Worm (Caenorhabditis elegans) whole organism, L3 larva: ENCODE data around the gene grl-12.

Experiments used
- R02D3.7 ChIP-seq: fragments of 150-350 bp; optimal IDR thresholded peaks from 2 replicates; lab custom pipeline; 2014; ENCODE audit warnings: missing biosample characterization, missing genetic modification characterization
- aly-2 ChIP-seq: fragments of 150-350 bp; optimal IDR thresholded peaks from 2 replicates; lab custom pipeline; 2014; ENCODE audit warnings: missing biosample characterization, missing genetic modification characterization
- ceh-16 ChIP-seq: sonication (generic microtip); optimal IDR thresholded peaks from 2 replicates; lab custom pipeline; 2017; ENCODE audit warnings: missing biosample characterization, missing genetic modification characterization
- ceh-28 ChIP-seq: fragments of 150-350 bp; optimal IDR thresholded peaks from 2 replicates; lab custom pipeline; 2014; ENCODE audit warnings: missing biosample characterization, missing genetic modification reagents, missing genetic modification characterization
- ceh-82 ChIP-seq: fragments of 150-350 bp; optimal IDR thresholded peaks from 2 replicates; lab custom pipeline; 2014; ENCODE audit warnings: missing biosample characterization, missing genetic modification characterization
- egl-27 ChIP-seq: sonication (generic microtip); optimal IDR thresholded peaks from 4 replicates; lab custom pipeline; 2017; ENCODE audit warnings: missing biosample characterization, missing genetic modification reagents, missing genetic modification characterization
- egl-5 ChIP-seq: fragments of 150-350 bp; optimal IDR thresholded peaks from 2 replicates; lab custom pipeline; 2017; ENCODE audit warnings: missing biosample characterization, missing genetic modification reagents, missing genetic modification characterization, inconsistent platforms
- elt-1 ChIP-seq: fragments of 150-350 bp; optimal IDR thresholded peaks from 2 replicates; lab custom pipeline; 2014; ENCODE audit warnings: missing biosample characterization, missing genetic modification characterization
- elt-2 ChIP-seq: sonication (generic microtip); optimal IDR thresholded peaks from 2 replicates; lab custom pipeline; 2016; ENCODE audit warnings: missing genetic modification reagents, mild to moderate bottlenecking, missing genetic modification characterization, missing compliant biosample characterization
- elt-3 ChIP-seq, 3 experiments: fragments of 150-350 bp in 1 of 3; sonication (generic microtip) in 2 of 3; optimal IDR thresholded peaks; 2 replicates in 2 of 3; 4 replicates in 1 of 3; lab custom pipeline; 2014 to 2017; ENCODE audit warnings: missing biosample characterization in 3 of 3, missing genetic modification characterization in 3 of 3
- eor-1 ChIP-seq, 2 experiments: fragments of 150-350 bp; optimal IDR thresholded peaks; 2 replicates each; lab custom pipeline; 2014 to 2018; ENCODE audit warnings: missing biosample characterization in 2 of 2, missing genetic modification characterization in 2 of 2
- fkh-2 ChIP-seq: fragments of 150-350 bp; optimal IDR thresholded peaks from 2 replicates; lab custom pipeline; 2014; ENCODE audit warnings: missing biosample characterization, missing genetic modification reagents, missing genetic modification characterization
- fos-1 ChIP-seq: fragments of 150-350 bp; optimal IDR thresholded peaks from 2 replicates; lab custom pipeline; 2014; ENCODE audit warnings: missing biosample characterization, missing genetic modification characterization
- jun-1 ChIP-seq: fragments of 150-350 bp; optimal IDR thresholded peaks from 2 replicates; lab custom pipeline; 2014; ENCODE audit warnings: missing biosample characterization, missing genetic modification reagents, missing genetic modification characterization
- lin-15B ChIP-seq: fragments of 150-350 bp; optimal IDR thresholded peaks from 2 replicates; lab custom pipeline; 2014; ENCODE audit warnings: missing biosample characterization, missing genetic modification characterization
- lsy-12 ChIP-seq: sonication (generic microtip); optimal IDR thresholded peaks from 2 replicates; lab custom pipeline; 2016; ENCODE audit warnings: mild to moderate bottlenecking, missing genetic modification characterization, missing compliant biosample characterization
- mml-1 ChIP-seq: fragments of 150-350 bp; sonication (generic microtip); optimal IDR thresholded peaks from 3 replicates; lab custom pipeline; 2014; ENCODE audit warnings: missing biosample characterization, missing genetic modification characterization
- nfya-1 ChIP-seq: sonication (generic microtip); optimal IDR thresholded peaks from 2 replicates; lab custom pipeline; 2017; ENCODE audit warnings: missing genetic modification characterization, mild to moderate bottlenecking, missing compliant biosample characterization, antibody characterized with exemption, moderate library complexity; ENCODE audit not compliant: insufficient read depth
- nhr-12 ChIP-seq: fragments of 150-350 bp; optimal IDR thresholded peaks from 2 replicates; lab custom pipeline; 2014; ENCODE audit warnings: missing biosample characterization, missing genetic modification characterization
- nhr-25 ChIP-seq: sonication (generic microtip); optimal IDR thresholded peaks from 2 replicates; lab custom pipeline; 2017; ENCODE audit warnings: missing biosample characterization, missing genetic modification characterization
- nhr-43 ChIP-seq: sonication (generic microtip); optimal IDR thresholded peaks from 2 replicates; lab custom pipeline; 2016; ENCODE audit warnings: mild to moderate bottlenecking, missing genetic modification characterization, missing compliant biosample characterization; ENCODE audit not compliant: poor library complexity, severe bottlenecking
- nhr-76 ChIP-seq: fragments of 150-350 bp; sonication (generic microtip); optimal IDR thresholded peaks from 5 replicates; lab custom pipeline; 2014; ENCODE audit warnings: missing biosample characterization, missing genetic modification characterization
- pha-4 ChIP-seq: fragments of 150-350 bp; optimal IDR thresholded peaks from 2 replicates; lab custom pipeline; 2014; ENCODE audit warnings: missing biosample characterization, missing genetic modification reagents, missing genetic modification characterization
- pqm-1 ChIP-seq: fragments of 150-350 bp; optimal IDR thresholded peaks from 2 replicates; lab custom pipeline; 2017; ENCODE audit warnings: missing biosample characterization, missing genetic modification characterization, inconsistent platforms
- sea-2 ChIP-seq: fragments of 150-350 bp; sonication (generic microtip); optimal IDR thresholded peaks from 4 replicates; lab custom pipeline; 2014; ENCODE audit warnings: missing biosample characterization, missing genetic modification reagents, missing genetic modification characterization
- skn-1 ChIP-seq: fragments of 150-350 bp; optimal IDR thresholded peaks from 2 replicates; lab custom pipeline; 2014; ENCODE audit warnings: missing biosample characterization, missing genetic modification characterization
- unc-39 ChIP-seq: sonication (generic microtip); optimal IDR thresholded peaks from 4 replicates; lab custom pipeline; 2017; ENCODE audit warnings: missing biosample characterization, missing genetic modification characterization
- unc-62 ChIP-seq: fragments of 150-350 bp; sonication (generic microtip); optimal IDR thresholded peaks from 4 replicates; lab custom pipeline; 2014; ENCODE audit warnings: missing biosample characterization, missing genetic modification reagents, missing genetic modification characterization
- ztf-11 ChIP-seq: fragments of 150-350 bp; optimal IDR thresholded peaks from 2 replicates; lab custom pipeline; 2014; ENCODE audit warnings: missing biosample characterization, missing genetic modification characterization
- ztf-4 ChIP-seq: fragments of 150-350 bp; optimal IDR thresholded peaks from 2 replicates; lab custom pipeline; 2014; ENCODE audit warnings: missing biosample characterization, missing genetic modification characterization

Gene grl-12

ce11 chrV:8651007-8651711 lies 14.4 kb upstream of the grl-12 start:
- peak; percentile 87 for TF ChIP-seq jun-1 (tag; lab: Kevin White, UChicago)
- TF ChIP-seq pha-4 (tag; lab: Kevin White, UChicago), result peak; percentile 75
- no peak for TF ChIP-seq egl-5
- TF ChIP-seq elt-2 (tag; lab: Kevin White, UChicago), result peak; percentile 100
- peak; percentile 86 for TF ChIP-seq skn-1 (tag; lab: Kevin White, UChicago)
- peak; percentile 33 for TF ChIP-seq lsy-12 (tag; lab: Kevin White, UChicago)
- peak; percentile 100 for TF ChIP-seq pqm-1 (tag; lab: Kevin White, UChicago)
- TF ChIP-seq lin-15B (tag; lab: Kevin White, UChicago), result no peak

ce11 chrV:8650365-8650764 lies 13.6 kb upstream of the grl-12 start:
- TF ChIP-seq ceh-28 (tag; lab: Kevin White, UChicago) (no peak), elt-1 (no peak), ztf-4 (tag; lab: Kevin White, UChicago) (no peak), ceh-16 (tag; lab: Kevin White, UChicago) (no peak), nhr-76 (no peak), R02D3.7 (tag; lab: Kevin White, UChicago) (no peak), ceh-82 (tag; lab: Kevin White, UChicago) (no peak)
- TF ChIP-seq, all 47 proteins: peak for 0

- TF ChIP-seq ceh-82 (tag; lab: Kevin White, UChicago) (no peak), pha-4 (tag; lab: Kevin White, UChicago) (peak; percentile 42), elt-2 (tag; lab: Kevin White, UChicago) (peak; percentile 98), pqm-1 (tag; lab: Kevin White, UChicago) (peak; percentile 99), jun-1 (tag; lab: Kevin White, UChicago) (peak; percentile 11), egl-5 (no peak)
These were observed 11.4 kb upstream of the grl-12 start for ce11 chrV:8648251-8648650.

DNA sequence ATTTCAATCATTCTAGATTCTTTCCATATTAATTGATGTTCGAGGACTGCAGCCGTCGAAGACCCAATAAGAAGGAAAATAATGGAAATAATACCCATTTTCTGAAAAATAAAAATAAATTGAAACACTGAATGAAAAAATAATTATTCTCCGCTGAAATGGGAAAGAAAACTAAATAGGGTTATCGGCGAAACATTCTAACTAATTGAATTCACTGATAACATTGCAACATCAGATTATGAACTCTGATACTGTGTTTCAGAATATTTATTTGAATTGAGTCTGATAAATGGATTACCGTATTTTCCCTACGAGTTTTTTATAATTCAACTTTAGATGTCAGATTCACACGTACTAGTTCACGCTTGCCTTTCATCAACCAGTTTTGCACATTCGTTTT lies 6.3 kb upstream of the grl-12 start, which contains the start of gene asp-13:
TSS of gene asp-13 (minus strand) at position 101 of the 400 bp plus-strand sequence.
- TF ChIP-seq elt-2 (tag; lab: Kevin White, UChicago) (peak; percentile 17), elt-1 (no peak)

DNA sequence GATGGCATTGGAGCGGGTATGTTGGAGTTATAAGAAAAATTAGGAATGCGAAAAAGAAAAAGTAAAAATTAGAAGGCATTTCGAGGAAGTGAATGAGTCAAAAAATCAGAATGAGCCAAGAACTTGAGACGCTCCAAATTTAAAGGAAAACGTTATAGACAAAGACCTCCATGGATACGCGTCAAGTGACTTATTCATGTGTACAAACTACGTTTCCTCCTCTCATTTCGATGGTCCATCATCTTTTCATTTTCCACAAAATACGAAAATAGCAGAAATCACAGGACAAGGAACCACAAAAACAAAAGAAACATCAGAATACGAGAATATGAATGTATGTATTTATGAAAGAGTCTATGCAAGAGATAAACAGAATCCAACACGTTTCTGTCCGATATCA lies 4.5 kb upstream of the grl-12 start, which contains the start of gene F28A12.3:
TSS of gene F28A12.3 (minus strand) at position 101 of the 400 bp plus-strand sequence.
- no peak for TF ChIP-seq ceh-16 (tag; lab: Kevin White, UChicago)
- TF ChIP-seq elt-1, result no peak
- TF ChIP-seq fos-1, result no peak
- no peak for TF ChIP-seq elt-3 (tag; optimal IDR thresholded peaks at IDR 0.05; lab: Kevin White, UChicago)
- TF ChIP-seq unc-39 (tag; lab: Kevin White, UChicago), result no peak
- TF ChIP-seq, all 47 proteins: peak for 0

ce11 chrV:8637666-8638271 lies 962 bp upstream of the grl-12 start, which contains the start of the genes F28A12.10 and acd-4:
F28A12.10 (minus strand) TSS chrV:8637766.
acd-4 (plus strand) TSS chrV:8638221.
- TF ChIP-seq nhr-43 (tag; lab: Kevin White, UChicago) (no peak), nhr-12 (tag; lab: Kevin White, UChicago) (no peak), fkh-2 (tag; lab: Kevin White, UChicago) (no peak), nhr-76 (no peak), elt-2 (tag; lab: Kevin White, UChicago) (no peak), skn-1 (tag; lab: Kevin White, UChicago) (no peak)

- TF ChIP-seq aly-2 (no peak), lin-15B (tag; lab: Kevin White, UChicago) (no peak), sea-2 (GFP tag; lab: Kevin White, UChicago) (no peak), nfya-1 (tag; lab: Kevin White, UChicago) (no peak), ztf-4 (tag; lab: Kevin White, UChicago) (no peak), ceh-16 (tag; lab: Kevin White, UChicago) (no peak), pha-4 (tag; lab: Kevin White, UChicago) (no peak), eor-1 (tag; optimal IDR thresholded peaks at IDR 0.05; lab: Kevin White, UChicago) (no peak), mml-1 (tag; lab: Kevin White, UChicago) (no peak), nhr-12 (tag; lab: Kevin White, UChicago) (no peak), pqm-1 (tag; lab: Kevin White, UChicago) (no peak), fkh-2 (tag; lab: Kevin White, UChicago) (no peak), fos-1 (no peak), nhr-25 (no peak), egl-27 (no peak), unc-62 (GFP tag; lab: Kevin White, UChicago) (no peak), egl-5 (no peak), ztf-11 (tag; lab: Kevin White, UChicago) (no peak)
These were observed 1.2 kb downstream of the grl-12 start, which contains the start of gene oac-29 for ce11 chrV:8635575-8635974. oac-29 (minus strand) TSS chrV:8635675.
